Fruit fly (Drosophila melanogaster) whole organism, wandering third instar larva: ENCODE data around the gene Mettl14.

Experiments
- Hnf4 ChIP-seq: fragments of 200-800 bp; sonication (Bioruptor generic); optimal IDR thresholded peaks from 2 replicates; lab custom pipeline; 2016; ENCODE audit warnings: missing biosample characterization, mild to moderate bottlenecking, missing genetic modification characterization
- Hr83 ChIP-seq: fragments of 200-300 bp; sonication (Bioruptor generic); optimal IDR thresholded peaks from 2 replicates; lab custom pipeline; 2016; ENCODE audit warnings: missing biosample characterization, mild to moderate bottlenecking, missing genetic modification characterization, moderate library complexity; ENCODE audit not compliant: poor library complexity, severe bottlenecking
- Jra ChIP-seq: sonication (Bioruptor generic); optimal IDR thresholded peaks from 2 replicates; lab custom pipeline; 2016; ENCODE audit warnings: missing biosample characterization, missing genetic modification characterization
- Rel ChIP-seq, 2 experiments: fragments of 200-800 bp; sonication (Bioruptor generic) in 1 of 2; optimal IDR thresholded peaks; 2 replicates in 1 of 2; 3 replicates in 1 of 2; lab custom pipeline; 2016 to 2019; ENCODE audit warnings: mild to moderate bottlenecking in 2 of 2, missing biosample characterization in 2 of 2, missing genetic modification characterization in 2 of 2, moderate library complexity in 1 of 2
- h ChIP-seq: fragments of 200-800 bp; sonication (Bioruptor generic); optimal IDR thresholded peaks from 3 replicates; lab custom pipeline; 2016; ENCODE audit warnings: missing biosample characterization, mild to moderate bottlenecking, missing genetic modification characterization

DNA sequence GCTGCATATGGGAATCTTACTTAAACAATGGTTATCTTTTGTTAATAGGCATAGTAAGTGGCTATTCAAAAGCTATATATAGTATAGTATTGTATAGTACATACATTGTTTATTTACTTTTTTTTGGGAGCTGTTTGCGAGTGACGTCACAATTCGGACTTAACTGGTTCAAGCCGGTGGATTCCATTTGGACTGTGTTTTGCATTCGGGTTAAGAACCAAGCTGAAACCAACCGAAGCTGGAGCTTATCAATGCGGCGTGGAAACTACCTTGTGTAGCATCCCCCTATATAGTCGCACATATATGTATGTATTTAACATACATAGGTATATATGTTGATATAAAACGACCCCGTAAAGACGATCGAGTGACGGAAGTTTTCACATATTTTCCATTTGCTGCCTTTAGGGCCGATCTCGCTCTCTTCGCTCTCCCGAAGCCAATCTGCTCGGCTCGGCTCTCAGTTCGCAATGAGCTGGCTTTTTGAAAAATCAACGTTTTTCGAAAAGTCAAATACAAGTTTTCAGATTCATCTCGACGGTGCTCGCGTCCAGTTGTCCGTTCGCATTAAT lies 20.4 kb downstream of the Mettl14 start:
- TF ChIP-seq Hr83, result no peak
- no peak for TF ChIP-seq h (GFP tag; lab: Kevin White, UChicago)
- no peak for TF ChIP-seq Hnf4 (GFP tag; lab: Kevin White, UChicago)
- TF ChIP-seq Jra (GFP tag; lab: Kevin White, UChicago), result no peak
- no peak for TF ChIP-seq Rel (GFP tag; optimal IDR thresholded peaks at IDR 0.05; lab: Kevin White, UChicago)
- TF ChIP-seq Rel (tag; optimal IDR thresholded peaks at IDR 0.05; lab: Kevin White, UChicago), result no peak
